Worm (Caenorhabditis elegans): ENCODE results near the gene C09B9.7.

ce11 chrIV:5054297-5054696, 6.6 kb downstream of the C09B9.7 start:
- TF ChIP-seq nhr-11 (tag; optimal IDR thresholded peaks at IDR 0.05) (no peak), mab-5 (tag; optimal IDR thresholded peaks at IDR 0.05) (peak; percentile 83)

Data from whole organism, L2 larva.